Worm (Caenorhabditis elegans) whole organism, late embryonic: ENCODE measurements around the gene K08F4.5.

Experiments
- C08G9.2 ChIP-seq: sonication (generic microtip); optimal IDR thresholded peaks from 2 replicates; lab custom pipeline; 2016; ENCODE audit warnings: mild to moderate bottlenecking, missing genetic modification characterization, moderate library complexity, missing compliant biosample characterization
- F13H6.1 ChIP-seq: sonication (generic microtip); optimal IDR thresholded peaks from 2 replicates; lab custom pipeline; 2016; ENCODE audit warnings: missing genetic modification characterization, missing compliant biosample characterization
- Y22D7AL.16 ChIP-seq: sonication (generic microtip); optimal IDR thresholded peaks from 2 replicates; lab custom pipeline; 2016; ENCODE audit warnings: missing genetic modification characterization, missing compliant biosample characterization
- ama-1 ChIP-seq: fragments of 150-350 bp; optimal IDR thresholded peaks from 2 replicates; lab custom pipeline; 2014
- ceh-18 ChIP-seq: sonication (generic microtip); optimal IDR thresholded peaks from 2 replicates; lab custom pipeline; 2016; ENCODE audit warnings: missing genetic modification characterization, missing compliant biosample characterization
- ceh-2 ChIP-seq: sonication (generic microtip); optimal IDR thresholded peaks from 2 replicates; lab custom pipeline; 2016; ENCODE audit warnings: missing genotype, missing genetic modification characterization, missing compliant biosample characterization
- ceh-24 ChIP-seq: sonication (generic microtip); optimal IDR thresholded peaks from 2 replicates; lab custom pipeline; 2016; ENCODE audit warnings: mild to moderate bottlenecking, missing genetic modification characterization, missing compliant biosample characterization
- ceh-30 ChIP-seq: fragments of 150-350 bp; optimal IDR thresholded peaks from 2 replicates; lab custom pipeline; 2014; ENCODE audit warnings: missing biosample characterization, missing genetic modification characterization
- ceh-31 ChIP-seq: sonication (generic microtip); optimal IDR thresholded peaks from 2 replicates; lab custom pipeline; 2016; ENCODE audit warnings: missing genetic modification characterization, missing compliant biosample characterization
- ceh-45 ChIP-seq: fragments of 200-800 bp; sonication (Bioruptor generic); IDR thresholded peaks from 2 replicates; pipeline ENCODE4 v1.3.6; 2022; ENCODE audit warnings: missing genetic modification reagents, missing genetic modification characterization, missing compliant biosample characterization
- ceh-9 ChIP-seq: sonication (generic microtip); optimal IDR thresholded peaks from 2 replicates; lab custom pipeline; 2016; ENCODE audit warnings: mild to moderate bottlenecking, missing genetic modification characterization, inconsistent platforms, missing compliant biosample characterization
- che-1 ChIP-seq: sonication (generic microtip); optimal IDR thresholded peaks from 2 replicates; lab custom pipeline; 2016; ENCODE audit warnings: mild to moderate bottlenecking, missing genetic modification characterization, missing compliant biosample characterization
- dmd-4 ChIP-seq: sonication (generic microtip); optimal IDR thresholded peaks from 2 replicates; lab custom pipeline; 2016; ENCODE audit warnings: borderline replicate concordance, missing genetic modification characterization, missing compliant biosample characterization
- elt-2 ChIP-seq: sonication (generic microtip); optimal IDR thresholded peaks from 2 replicates; lab custom pipeline; 2016; ENCODE audit warnings: missing genetic modification reagents, missing genetic modification characterization, missing compliant biosample characterization
- elt-4 ChIP-seq: sonication (generic microtip); optimal IDR thresholded peaks from 2 replicates; lab custom pipeline; 2016; ENCODE audit warnings: missing genetic modification characterization, missing compliant biosample characterization
- ets-4 ChIP-seq: sonication (generic microtip); optimal IDR thresholded peaks from 2 replicates; lab custom pipeline; 2016; ENCODE audit warnings: missing genetic modification characterization, missing compliant biosample characterization
- eyg-1 ChIP-seq: sonication (generic microtip); optimal IDR thresholded peaks from 2 replicates; lab custom pipeline; 2016; ENCODE audit warnings: missing genotype, missing genetic modification characterization, missing compliant biosample characterization
- fax-1 ChIP-seq: sonication (generic microtip); optimal IDR thresholded peaks from 2 replicates; lab custom pipeline; 2016; ENCODE audit warnings: missing genotype, missing genetic modification characterization, missing compliant biosample characterization
- fkh-6 ChIP-seq: sonication (generic microtip); optimal IDR thresholded peaks from 2 replicates; lab custom pipeline; 2016; ENCODE audit warnings: missing genetic modification characterization, missing compliant biosample characterization
- hlh-30 ChIP-seq: sonication (generic microtip); optimal IDR thresholded peaks from 2 replicates; lab custom pipeline; 2017; ENCODE audit warnings: antibody characterized with exemption, missing genetic modification characterization, missing compliant biosample characterization; ENCODE audit not compliant: insufficient read depth
- hlh-6 ChIP-seq: sonication (generic microtip); optimal IDR thresholded peaks from 2 replicates; lab custom pipeline; 2016; ENCODE audit warnings: missing genotype, missing genetic modification characterization, missing compliant biosample characterization
- hlh-8 ChIP-seq: sonication (generic microtip); optimal IDR thresholded peaks from 2 replicates; lab custom pipeline; 2016; ENCODE audit warnings: missing genotype, missing genetic modification characterization, missing compliant biosample characterization
- lim-6 ChIP-seq: sonication (generic microtip); optimal IDR thresholded peaks from 2 replicates; lab custom pipeline; 2016; ENCODE audit warnings: missing genetic modification characterization, missing compliant biosample characterization
- lin-11 ChIP-seq: fragments of 200-800 bp; sonication (Bioruptor generic); optimal IDR thresholded peaks from 2 replicates; lab custom pipeline; 2018; ENCODE audit warnings: mild to moderate bottlenecking, missing genetic modification characterization, missing compliant biosample characterization
- madf-2 ChIP-seq: sonication (generic microtip); optimal IDR thresholded peaks from 2 replicates; lab custom pipeline; 2017; ENCODE audit warnings: missing genetic modification characterization, missing compliant biosample characterization
- mec-3 ChIP-seq: sonication (generic microtip); optimal IDR thresholded peaks from 2 replicates; lab custom pipeline; 2016; ENCODE audit warnings: borderline replicate concordance, missing genetic modification characterization, missing compliant biosample characterization
- nfya-1 ChIP-seq: sonication (generic microtip); optimal IDR thresholded peaks from 2 replicates; lab custom pipeline; 2017; ENCODE audit warnings: missing genetic modification characterization, mild to moderate bottlenecking, missing compliant biosample characterization, antibody characterized with exemption, moderate library complexity
- pag-3 ChIP-seq: sonication (generic microtip); optimal IDR thresholded peaks from 2 replicates; lab custom pipeline; 2016; ENCODE audit warnings: missing compliant biosample characterization, missing genetic modification characterization, borderline replicate concordance
- pat-9 ChIP-seq: fragments of 200-800 bp; sonication (Bioruptor generic); optimal IDR thresholded peaks from 2 replicates; lab custom pipeline; 2018; ENCODE audit warnings: mild to moderate bottlenecking, missing genetic modification characterization, moderate library complexity, missing compliant biosample characterization
- pax-1 ChIP-seq: fragments of 150-350 bp; optimal IDR thresholded peaks from 2 replicates; lab custom pipeline; 2014; ENCODE audit warnings: missing biosample characterization, missing genetic modification characterization
- pqm-1 ChIP-seq: sonication (generic microtip); optimal IDR thresholded peaks from 2 replicates; lab custom pipeline; 2016; ENCODE audit warnings: missing genetic modification characterization, missing compliant biosample characterization
- pros-1 ChIP-seq: fragments of 150-350 bp; optimal IDR thresholded peaks from 2 replicates; lab custom pipeline; 2014; ENCODE audit warnings: missing biosample characterization, missing genetic modification reagents, missing genetic modification characterization
- ref-2 ChIP-seq: sonication (generic microtip); optimal IDR thresholded peaks from 2 replicates; lab custom pipeline; 2016; ENCODE audit warnings: missing genetic modification characterization, missing compliant biosample characterization
- rnt-1 ChIP-seq: sonication (generic microtip); optimal IDR thresholded peaks from 2 replicates; lab custom pipeline; 2016; ENCODE audit warnings: missing genetic modification characterization, missing compliant biosample characterization
- sox-4 ChIP-seq: sonication (generic microtip); optimal IDR thresholded peaks from 2 replicates; lab custom pipeline; 2017; ENCODE audit warnings: mild to moderate bottlenecking, missing genetic modification characterization, inconsistent platforms, missing compliant biosample characterization
- syd-9 ChIP-seq: sonication (generic microtip); optimal IDR thresholded peaks from 2 replicates; lab custom pipeline; 2016; ENCODE audit warnings: mild to moderate bottlenecking, missing genetic modification characterization, moderate library complexity, missing compliant biosample characterization
- tbx-2 ChIP-seq: sonication (generic microtip); optimal IDR thresholded peaks from 2 replicates; lab custom pipeline; 2016; ENCODE audit warnings: missing genetic modification characterization, missing compliant biosample characterization
- tbx-7 ChIP-seq: sonication (generic microtip); optimal IDR thresholded peaks from 2 replicates; lab custom pipeline; 2016; ENCODE audit warnings: missing genotype, missing genetic modification characterization, missing compliant biosample characterization
- unc-42 ChIP-seq: sonication (generic microtip); optimal IDR thresholded peaks from 2 replicates; lab custom pipeline; 2016; ENCODE audit warnings: missing genotype, missing genetic modification characterization, missing compliant biosample characterization
- unc-55 ChIP-seq: sonication (generic microtip); optimal IDR thresholded peaks from 2 replicates; lab custom pipeline; 2017; ENCODE audit warnings: missing biosample characterization, missing genetic modification reagents, missing genetic modification characterization
- unc-86 ChIP-seq: sonication (generic microtip); optimal IDR thresholded peaks from 2 replicates; lab custom pipeline; 2016; ENCODE audit warnings: missing genetic modification characterization, missing compliant biosample characterization
- zip-5 ChIP-seq: sonication (generic microtip); optimal IDR thresholded peaks from 2 replicates; lab custom pipeline; 2016; ENCODE audit warnings: missing genetic modification characterization, missing compliant biosample characterization

The K08F4.5 gene

ce11 chrIV:10135817-10136216, at the start of gene K08F4.5:
TSS of gene K08F4.5 (minus strand) at chrIV:10135917.
- no peak for TF ChIP-seq hlh-6 (tag; lab: Kevin White, UChicago)
- TF ChIP-seq tbx-2 (tag; lab: Kevin White, UChicago), result no peak
- TF ChIP-seq eyg-1, result no peak
- no peak for TF ChIP-seq pat-9
- no peak for TF ChIP-seq pros-1 (tag; lab: Kevin White, UChicago)
- TF ChIP-seq ceh-45 (GFP tag; lab: Robert Waterston, UW), result no peak
- no peak for TF ChIP-seq C08G9.2 (tag; lab: Kevin White, UChicago)
- no peak for TF ChIP-seq ceh-9 (tag; lab: Kevin White, UChicago)
- no peak for TF ChIP-seq lin-11 (tag; lab: Kevin White, UChicago)
- TF ChIP-seq mec-3, result no peak
- no peak for TF ChIP-seq lim-6 (tag; lab: Kevin White, UChicago)
- TF ChIP-seq fkh-6, result no peak
- TF ChIP-seq hlh-8, result no peak
- no peak for TF ChIP-seq ets-4

ce11 chrIV:10180133-10180749, 44.5 kb upstream of the K08F4.5 start, which contains the start of gene gta-1:
TSS of gene gta-1 (plus strand) at chrIV:10180660.
- TF ChIP-seq hlh-30 (peak; percentile 83), unc-55 (GFP tag; lab: Kevin White, UChicago) (peak; percentile 70), rnt-1 (no peak)

- TF ChIP-seq ref-2 (no peak), zip-5 (no peak), ceh-24 (tag; lab: Kevin White, UChicago) (no peak), pax-1 (tag; lab: Kevin White, UChicago) (no peak), ama-1 (lab: Kevin White, UChicago) (no peak), dmd-4 (tag; lab: Kevin White, UChicago) (no peak), elt-4 (tag; lab: Kevin White, UChicago) (no peak), pag-3 (no peak), tbx-7 (tag; lab: Kevin White, UChicago) (no peak), unc-86 (tag; lab: Kevin White, UChicago) (no peak), ceh-18 (no peak), rnt-1 (no peak)
These were observed 42.1 kb upstream of the K08F4.5 start, which contains the start of gene mspn-1 for ce11 chrIV:10177779-10178178. TSS of gene mspn-1 (plus strand) at chrIV:10177968.

ce11 chrIV:10176252-10176730, 40.6 kb upstream of the K08F4.5 start, which contains the start of gene rack-1:
TSS of gene rack-1 (plus strand) at chrIV:10176680.
- no peak for TF ChIP-seq elt-2 (tag; lab: Kevin White, UChicago)
- TF ChIP-seq fax-1 (tag; lab: Kevin White, UChicago), result peak; percentile 3
- no peak for TF ChIP-seq pat-9
- TF ChIP-seq nfya-1 (tag; lab: Kevin White, UChicago), result peak; percentile 20
- peak; percentile 11 for TF ChIP-seq ceh-31 (tag; lab: Kevin White, UChicago)
- peak; percentile 66 for TF ChIP-seq unc-42 (tag; lab: Kevin White, UChicago)

- TF ChIP-seq ceh-30 (tag; lab: Kevin White, UChicago) (no peak), C08G9.2 (tag; lab: Kevin White, UChicago) (peak; percentile 50), tbx-2 (tag; lab: Kevin White, UChicago) (peak; percentile 47), sox-4 (no peak), Y22D7AL.16 (tag; lab: Kevin White, UChicago) (no peak), elt-2 (tag; lab: Kevin White, UChicago) (peak; percentile 92), F13H6.1 (tag; lab: Kevin White, UChicago) (no peak), syd-9 (tag; lab: Kevin White, UChicago) (peak; percentile 9), hlh-6 (tag; lab: Kevin White, UChicago) (no peak), ceh-31 (tag; lab: Kevin White, UChicago) (peak; percentile 1), nfya-1 (tag; lab: Kevin White, UChicago) (peak; percentile 39), ceh-9 (tag; lab: Kevin White, UChicago) (no peak), pqm-1 (peak; percentile 25), rnt-1 (peak; percentile 43), madf-2 (tag; lab: Kevin White, UChicago) (no peak), ceh-2 (tag; lab: Kevin White, UChicago) (no peak), che-1 (tag; lab: Kevin White, UChicago) (peak; percentile 27)
These were observed 39.4 kb upstream of the K08F4.5 start for ce11 chrIV:10174932-10175732.
